Worm (Caenorhabditis elegans): ENCODE measurements around the gene ttr-17.

ce11 chrIV:11089527-11089926, 22.7 kb upstream of the ttr-17 start, which contains the start of gene M7.7:
- TF ChIP-seq gmeb-2 (tag; optimal IDR thresholded peaks at IDR 0.05) = no peak
- no peak for TF ChIP-seq ceh-2 (tag; optimal IDR thresholded peaks at IDR 0.05)
- TF ChIP-seq ceh-22 (tag; optimal IDR thresholded peaks at IDR 0.05) = no peak
- no peak for TF ChIP-seq hlh-6 (tag; optimal IDR thresholded peaks at IDR 0.05)
- no peak for TF ChIP-seq pag-3 (tag; optimal IDR thresholded peaks at IDR 0.05; ENCODE audit: borderline replicate concordance)
- TF ChIP-seq nhr-232 (tag; optimal IDR thresholded peaks at IDR 0.05) = no peak

Data from whole organism, late embryonic.